Worm (Caenorhabditis elegans) whole organism, L4/young adult: ENCODE measurements around the gene Y97E10C.1.

Experiments
- W03F9.2 ChIP-seq: fragments of 150-350 bp; optimal IDR thresholded peaks from 2 replicates; lab custom pipeline; 2014; ENCODE audit warnings: missing biosample characterization, missing genetic modification characterization
- dao-5 ChIP-seq: sonication (generic microtip); optimal IDR thresholded peaks from 2 replicates; lab custom pipeline; 2016; ENCODE audit warnings: missing genotype, missing genetic modification characterization, moderate library complexity, missing compliant biosample characterization
- him-1 ChIP-seq: sonication (generic microtip); optimal IDR thresholded peaks from 2 replicates; lab custom pipeline; 2016; ENCODE audit warnings: missing genotype, missing genetic modification reagents, missing genetic modification characterization, missing compliant biosample characterization

DNA sequence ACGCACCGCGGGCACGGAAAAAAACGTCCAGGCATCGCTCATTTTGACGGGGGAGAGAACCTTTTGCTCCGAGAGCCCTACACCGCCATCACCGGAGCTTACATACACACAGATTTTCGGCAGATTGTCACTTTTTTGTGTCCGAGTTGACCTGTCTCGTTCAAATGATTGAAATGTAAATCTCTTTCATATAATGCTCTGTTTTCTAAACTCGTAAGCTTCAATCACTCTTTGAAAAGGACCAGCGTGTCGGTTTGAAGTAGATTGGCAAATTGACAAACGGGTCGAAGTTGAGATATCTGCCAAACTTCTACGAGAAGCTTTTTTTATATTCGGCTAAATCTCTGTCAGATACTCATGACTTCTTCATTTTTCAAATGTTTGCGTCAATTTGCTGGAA, 18.5 kb downstream of the Y97E10C.1 start:
- TF ChIP-seq him-1 (tag; lab: Kevin White, UChicago): no peak
- no peak for TF ChIP-seq dao-5 (tag; lab: Kevin White, UChicago)
- no peak for TF ChIP-seq W03F9.2
